Fruit fly (Drosophila melanogaster): Measurements from ENCODE around the gene PpD3.

PpD3 gene

dm6 chr3R:9701148-9701703 is 46.4 kb upstream of the PpD3 start (continued):
- TF ChIP-seq CG10431 (GFP tag; optimal IDR thresholded peaks at IDR 0.05) (no peak), ERR (GFP tag; optimal IDR thresholded peaks at IDR 0.05) (no peak), CG1233 (GFP tag; optimal IDR thresholded peaks at IDR 0.05) (peak; percentile 51), Hmr (GFP tag; optimal IDR thresholded peaks at IDR 0.05) (peak; percentile 44), CG10366 (GFP tag; IDR thresholded peaks at IDR 0.05) (no peak), CG1602 (GFP tag; optimal IDR thresholded peaks at IDR 0.05) (no peak), Six4 (GFP tag; optimal IDR thresholded peaks at IDR 0.05) (no peak), kni (GFP tag; optimal IDR thresholded peaks at IDR 0.05) (no peak), CG9876 (GFP tag; optimal IDR thresholded peaks at IDR 0.05) (no peak), exex (tag; optimal IDR thresholded peaks at IDR 0.05) (no peak)

- TF ChIP-seq bsh (GFP tag; optimal IDR thresholded peaks at IDR 0.05) (no peak), Ets97D (GFP tag; optimal IDR thresholded peaks at IDR 0.05) (no peak), CG7745 (tag; optimal IDR thresholded peaks at IDR 0.05) (no peak), cwo (GFP tag; optimal IDR thresholded peaks at IDR 0.05) (no peak), Rfx (GFP tag; IDR thresholded peaks at IDR 0.05) (no peak), tll (GFP tag; optimal IDR thresholded peaks at IDR 0.05) (no peak), CG32532 (GFP tag; IDR thresholded peaks at IDR 0.05) (no peak), caup (GFP tag; optimal IDR thresholded peaks at IDR 0.05; ENCODE audit: severe bottlenecking) (no peak), CG7786 (GFP tag; optimal IDR thresholded peaks at IDR 0.05) (no peak), CG2678 (tag; optimal IDR thresholded peaks at IDR 0.05) (peak; percentile 7), Sin3A (optimal IDR thresholded peaks at IDR 0.05) (no peak), vnd (GFP tag; IDR thresholded peaks at IDR 0.05; ENCODE audit: partially characterized antibody) (no peak), salm (tag; optimal IDR thresholded peaks at IDR 0.05) (no peak), dpn (GFP tag; optimal IDR thresholded peaks at IDR 0.05) (peak in 1 of 2 experiments; percentile 9), pfk (GFP tag; optimal IDR thresholded peaks at IDR 0.05) (no peak), scrt (GFP tag; optimal IDR thresholded peaks at IDR 0.05) (no peak), CG12155 (GFP tag; optimal IDR thresholded peaks at IDR 0.05) (peak; percentile 4), CG7963 (GFP tag; IDR thresholded peaks at IDR 0.05; ENCODE audit: partially characterized antibody) (no peak), Mad (GFP tag; optimal IDR thresholded peaks at IDR 0.05) (no peak), CG13894 (tag; optimal IDR thresholded peaks at IDR 0.05) (no peak), CG18764 (GFP tag; optimal IDR thresholded peaks at IDR 0.05) (no peak), CG7556 (GFP tag; optimal IDR thresholded peaks at IDR 0.05) (no peak), CG10565 (GFP tag; optimal IDR thresholded peaks at IDR 0.05) (no peak), CG17359 (tag; optimal IDR thresholded peaks at IDR 0.05) (peak; percentile 30), CG7357 (GFP tag; IDR thresholded peaks at IDR 0.05) (no peak), pum (GFP tag; optimal IDR thresholded peaks at IDR 0.05) (no peak), Pdp1 (GFP tag; optimal IDR thresholded peaks at IDR 0.05) (no peak), Fer3 (tag; optimal IDR thresholded peaks at IDR 0.05) (peak; percentile 20), Gug (GFP tag; IDR thresholded peaks at IDR 0.05) (no peak), slou (GFP tag; optimal IDR thresholded peaks at IDR 0.05) (no peak), ham (GFP tag; IDR thresholded peaks at IDR 0.05) (no peak), CG14441 (GFP tag; IDR thresholded peaks at IDR 0.05) (no peak), CG30431 (GFP tag; optimal IDR thresholded peaks at IDR 0.05) (no peak), lola (GFP tag; optimal IDR thresholded peaks at IDR 0.05) (no peak), CG18619 (GFP tag; optimal IDR thresholded peaks at IDR 0.05) (no peak), Blimp-1 (GFP tag; optimal IDR thresholded peaks at IDR 0.05) (no peak), amos (GFP tag; IDR thresholded peaks at IDR 0.05; ENCODE audit: partially characterized antibody) (no peak), MESR4 (GFP tag; optimal IDR thresholded peaks at IDR 0.05) (no peak), CG33557 (GFP tag; optimal IDR thresholded peaks at IDR 0.05) (no peak)
These were observed 45.8 kb upstream of the PpD3 start for dm6 chr3R:9701897-9702296.

All from whole organism, embryonic.